Worm (Caenorhabditis elegans) whole organism, L4 larva: ENCODE results near the gene tomm-70.
A peak's percentile ranks its signal among the peaks of the same experiment; 100 is the strongest.

Experiments used
- F10B5.3 ChIP-seq: sonication (generic microtip); optimal IDR thresholded peaks from 2 replicates; lab custom pipeline; 2016; ENCODE audit warnings: mild to moderate bottlenecking, missing genetic modification characterization, missing compliant biosample characterization
- F44E2.7 ChIP-seq: fragments of 200-800 bp; sonication (Bioruptor generic); IDR thresholded peaks from 2 replicates; pipeline ENCODE4 v2.1.2; 2022; ENCODE audit warnings: missing genetic modification characterization, missing compliant biosample characterization
- F49E8.2 ChIP-seq: sonication (generic microtip); optimal IDR thresholded peaks from 2 replicates; lab custom pipeline; 2016; ENCODE audit warnings: missing compliant biosample characterization, mild to moderate bottlenecking, missing genetic modification characterization, borderline replicate concordance
- T26A8.4 ChIP-seq: fragments of 200-800 bp; sonication (Bioruptor generic); IDR thresholded peaks from 2 replicates; pipeline ENCODE4 v1.3.6; 2022; ENCODE audit warnings: missing genetic modification characterization, missing compliant biosample characterization
- Y48G9A.11 ChIP-seq: fragments of 200-800 bp; sonication (Bioruptor generic); IDR thresholded peaks from 2 replicates; pipeline ENCODE4 v1.3.6; 2022; ENCODE audit warnings: missing genetic modification reagents, missing genetic modification characterization, missing compliant biosample characterization
- Y5F2A.4 ChIP-seq: fragments of 200-800 bp; sonication (Bioruptor generic); optimal IDR thresholded peaks from 2 replicates; lab custom pipeline; 2018; ENCODE audit warnings: mild to moderate bottlenecking, missing genetic modification characterization, missing compliant biosample characterization
- Y75B8A.6 ChIP-seq: fragments of 200-800 bp; sonication (Bioruptor generic); IDR thresholded peaks from 2 replicates; pipeline ENCODE4 v1.3.6; 2022; ENCODE audit warnings: missing genetic modification reagents, missing genetic modification characterization, missing compliant biosample characterization
- aha-1 ChIP-seq: fragments of 150-350 bp; peaks from one replicate; lab custom pipeline; 2014; ENCODE audit warnings: missing biosample characterization, missing genetic modification characterization
- arid-1 ChIP-seq: fragments of 200-800 bp; sonication (Bioruptor generic); conservative IDR thresholded peaks from 2 replicates; pipeline ENCODE4 v1.3.6; 2022; ENCODE audit warnings: missing genetic modification reagents, missing genetic modification characterization, missing compliant biosample characterization
- attf-4 ChIP-seq: sonication (generic microtip); optimal IDR thresholded peaks from 3 replicates; lab custom pipeline; 2017; ENCODE audit warnings: missing biosample characterization, missing genetic modification characterization
- ceh-32 ChIP-seq: sonication (generic microtip); optimal IDR thresholded peaks from 2 replicates; lab custom pipeline; 2016; ENCODE audit warnings: mild to moderate bottlenecking, missing genetic modification characterization, missing compliant biosample characterization; ENCODE audit not compliant: poor library complexity
- ceh-82 ChIP-seq: sonication (generic microtip); optimal IDR thresholded peaks from 2 replicates; lab custom pipeline; 2017; ENCODE audit warnings: missing biosample characterization, missing genetic modification characterization
- ces-1 ChIP-seq: fragments of 150-350 bp; sonication (generic microtip); optimal IDR thresholded peaks from 4 replicates; lab custom pipeline; 2014; ENCODE audit warnings: missing biosample characterization, missing genetic modification reagents, missing genetic modification characterization
- daf-12 ChIP-seq: fragments of 150-350 bp; optimal IDR thresholded peaks from 2 replicates; lab custom pipeline; 2014; ENCODE audit warnings: missing biosample characterization, missing genetic modification reagents, missing genetic modification characterization
- daf-16 ChIP-seq, 3 experiments: sonication (generic microtip); optimal IDR thresholded peaks; 2 replicates each; lab custom pipeline; 2016 to 2017; ENCODE audit warnings: missing genetic modification characterization in 3 of 3, missing genetic modification reagents in 3 of 3, mild to moderate bottlenecking in 2 of 3, missing compliant biosample characterization in 2 of 3, missing biosample characterization in 1 of 3, moderate library complexity in 1 of 3
- daf-8 ChIP-seq: fragments of 200-800 bp; sonication (Bioruptor generic); IDR thresholded peaks from 2 replicates; pipeline ENCODE4 v1.3.6; 2022; ENCODE audit warnings: missing genetic modification characterization, missing compliant biosample characterization
- dmd-8 ChIP-seq: fragments of 200-800 bp; sonication (Bioruptor generic); IDR thresholded peaks from 2 replicates; pipeline ENCODE4 v1.3.6; 2022; ENCODE audit warnings: missing genetic modification characterization, missing compliant biosample characterization
- dpl-1 ChIP-seq: fragments of 150-350 bp; optimal IDR thresholded peaks from 2 replicates; lab custom pipeline; 2014; ENCODE audit warnings: missing biosample characterization, missing genetic modification reagents, missing genetic modification characterization
- dve-1 ChIP-seq: sonication (generic microtip); optimal IDR thresholded peaks from 2 replicates; lab custom pipeline; 2017; ENCODE audit warnings: antibody characterized with exemption, mild to moderate bottlenecking, missing genetic modification characterization, missing compliant biosample characterization; ENCODE audit not compliant: insufficient read depth
- egl-43 ChIP-seq: fragments of 200-800 bp; sonication (Bioruptor generic); IDR thresholded peaks from 2 replicates; pipeline ENCODE4 v1.3.6; 2022; ENCODE audit warnings: missing genetic modification reagents, missing genetic modification characterization, missing compliant biosample characterization
- fkh-10 ChIP-seq: fragments of 150-350 bp; optimal IDR thresholded peaks from 2 replicates; lab custom pipeline; 2014; ENCODE audit warnings: missing biosample characterization, missing genetic modification reagents, missing genetic modification characterization
- gei-8 ChIP-seq: fragments of 200-800 bp; sonication (Bioruptor generic); optimal IDR thresholded peaks from 2 replicates; lab custom pipeline; 2018; ENCODE audit warnings: mild to moderate bottlenecking, missing genetic modification characterization, missing compliant biosample characterization
- hlh-11 ChIP-seq: fragments of 200-800 bp; sonication (Bioruptor generic); optimal IDR thresholded peaks from 2 replicates; lab custom pipeline; 2018; ENCODE audit warnings: mild to moderate bottlenecking, missing genetic modification characterization, missing compliant biosample characterization
- hmg-1.1 ChIP-seq: fragments of 200-800 bp; sonication (Bioruptor generic); IDR thresholded peaks from 2 replicates; pipeline ENCODE4 v1.3.6; 2022; ENCODE audit warnings: missing genetic modification reagents, missing genetic modification characterization, missing compliant biosample characterization
- lin-15B ChIP-seq: fragments of 150-350 bp; sonication (generic microtip); optimal IDR thresholded peaks from 3 replicates; lab custom pipeline; 2014; ENCODE audit warnings: missing biosample characterization, missing genetic modification characterization
- lin-29 ChIP-seq: fragments of 200-800 bp; sonication (Bioruptor generic); IDR thresholded peaks from 2 replicates; pipeline ENCODE4 v1.3.6; 2022; ENCODE audit warnings: missing genetic modification reagents, missing genetic modification characterization, missing compliant biosample characterization
- lin-39 ChIP-seq: fragments of 150-350 bp; optimal IDR thresholded peaks from 2 replicates; lab custom pipeline; 2014; ENCODE audit warnings: missing biosample characterization, missing genetic modification reagents, missing genetic modification characterization
- madf-5 ChIP-seq, 2 experiments: fragments of 200-800 bp; sonication (Bioruptor generic); IDR thresholded peaks; 2 replicates each; pipeline ENCODE4 v1.3.6; 2022; ENCODE audit warnings: missing compliant biosample characterization in 2 of 2, missing genetic modification characterization in 2 of 2
- madf-9 ChIP-seq: fragments of 200-800 bp; sonication (Bioruptor generic); conservative IDR thresholded peaks from 2 replicates; pipeline ENCODE4 v1.3.6; 2022; ENCODE audit warnings: missing genetic modification reagents, missing genetic modification characterization, missing compliant biosample characterization
- mdl-1 ChIP-seq, 2 experiments: fragments of 150-350 bp in 1 of 2; sonication (generic microtip) in 1 of 2; optimal IDR thresholded peaks; 2 replicates each; lab custom pipeline; 2014 to 2017; ENCODE audit warnings: missing biosample characterization in 2 of 2, missing genetic modification characterization in 2 of 2
- mdt-29 ChIP-seq: fragments of 200-800 bp; sonication (Bioruptor generic); IDR thresholded peaks from 2 replicates; pipeline ENCODE4 v1.3.6; 2022; ENCODE audit warnings: missing genetic modification reagents, missing genetic modification characterization, missing compliant biosample characterization
- mep-1 ChIP-seq: fragments of 150-350 bp; sonication (generic microtip); optimal IDR thresholded peaks from 3 replicates; lab custom pipeline; 2014; ENCODE audit warnings: missing biosample characterization, missing genetic modification characterization
- mxl-3 ChIP-seq: fragments of 200-800 bp; sonication (Bioruptor generic); optimal IDR thresholded peaks from 2 replicates; lab custom pipeline; 2018; ENCODE audit warnings: mild to moderate bottlenecking, missing genetic modification characterization, missing compliant biosample characterization
- nhr-102 ChIP-seq: sonication (generic microtip); optimal IDR thresholded peaks from 2 replicates; lab custom pipeline; 2016; ENCODE audit warnings: mild to moderate bottlenecking, missing genetic modification characterization, moderate library complexity, missing compliant biosample characterization
- nhr-11 ChIP-seq: fragments of 150-350 bp; optimal IDR thresholded peaks from 2 replicates; lab custom pipeline; 2014; ENCODE audit warnings: missing biosample characterization, missing genetic modification characterization
- nhr-111 ChIP-seq: fragments of 200-800 bp; sonication (Bioruptor generic); optimal IDR thresholded peaks from 2 replicates; lab custom pipeline; 2018; ENCODE audit warnings: mild to moderate bottlenecking, missing genetic modification characterization, missing compliant biosample characterization
- nhr-237 ChIP-seq: sonication (generic microtip); optimal IDR thresholded peaks from 2 replicates; lab custom pipeline; 2017; ENCODE audit warnings: missing biosample characterization, missing genetic modification characterization
- nhr-42 ChIP-seq: fragments of 200-800 bp; sonication (Bioruptor generic); IDR thresholded peaks from 2 replicates; pipeline ENCODE4 v1.3.6; 2022; ENCODE audit warnings: missing genetic modification characterization, missing compliant biosample characterization
- nhr-77 ChIP-seq: fragments of 150-350 bp; optimal IDR thresholded peaks from 2 replicates; lab custom pipeline; 2014; ENCODE audit warnings: missing biosample characterization, missing genetic modification characterization
- pqm-1 ChIP-seq: sonication (generic microtip); optimal IDR thresholded peaks from 2 replicates; lab custom pipeline; 2017; ENCODE audit warnings: missing biosample characterization, missing genetic modification characterization
- rbr-2 ChIP-seq: sonication (generic microtip); optimal IDR thresholded peaks from 2 replicates; lab custom pipeline; 2016; ENCODE audit warnings: missing genotype, missing genetic modification characterization, missing compliant biosample characterization
- saeg-2 ChIP-seq: fragments of 200-800 bp; sonication (Bioruptor generic); IDR thresholded peaks from 2 replicates; pipeline ENCODE4 v1.3.6; 2022; ENCODE audit warnings: missing genetic modification reagents, missing genetic modification characterization, missing compliant biosample characterization
- sdz-12 ChIP-seq: fragments of 200-800 bp; sonication (Bioruptor generic); optimal IDR thresholded peaks from 2 replicates; lab custom pipeline; 2018; ENCODE audit warnings: mild to moderate bottlenecking, missing genetic modification characterization, missing compliant biosample characterization
- skn-1 ChIP-seq: fragments of 150-350 bp; optimal IDR thresholded peaks from 2 replicates; lab custom pipeline; 2014; ENCODE audit warnings: missing biosample characterization, missing genetic modification characterization
- tag-97 ChIP-seq: fragments of 200-800 bp; sonication (Bioruptor generic); IDR thresholded peaks from 2 replicates; pipeline ENCODE4 v1.3.6; 2022; ENCODE audit warnings: missing genetic modification characterization, missing compliant biosample characterization
- tra-1 ChIP-seq: fragments of 200-800 bp; sonication (Bioruptor generic); IDR thresholded peaks from 2 replicates; pipeline ENCODE4 v1.3.6; 2022; ENCODE audit warnings: missing genetic modification reagents, missing genetic modification characterization, missing compliant biosample characterization
- vab-7 ChIP-seq: fragments of 200-800 bp; sonication (Bioruptor generic); IDR thresholded peaks from 2 replicates; pipeline ENCODE4 v1.3.6; 2022; ENCODE audit warnings: missing genetic modification reagents, missing genetic modification characterization, missing compliant biosample characterization
- zfp-2 ChIP-seq: sonication (generic microtip); optimal IDR thresholded peaks from 2 replicates; lab custom pipeline; 2016; ENCODE audit warnings: mild to moderate bottlenecking, missing genetic modification characterization, missing compliant biosample characterization
- zfp-3 ChIP-seq: fragments of 200-800 bp; sonication (Bioruptor generic); conservative IDR thresholded peaks from 2 replicates; pipeline ENCODE4 v1.3.6; 2022; ENCODE audit warnings: missing genetic modification reagents, missing genetic modification characterization, missing compliant biosample characterization
- ztf-7 ChIP-seq: fragments of 150-350 bp; optimal IDR thresholded peaks from 2 replicates; lab custom pipeline; 2014; ENCODE audit warnings: missing biosample characterization, missing genetic modification characterization

The tomm-70 gene

ce11 chrIII:8797211-8797733, 42.7 kb upstream of the tomm-70 start (continued):
- TF ChIP-seq Y75B8A.6 (GFP tag; lab: Robert Waterston, UW), result no peak
- TF ChIP-seq madf-9 (GFP tag; lab: Robert Waterston, UW), result 0 out of 2 replicates have a peak, but pooled peaks have one; percentile 27
- TF ChIP-seq ces-1 (GFP tag; lab: Kevin White, UChicago), result no peak
- peak; percentile 23 for TF ChIP-seq F10B5.3
- TF ChIP-seq dve-1 (tag; lab: Kevin White, UChicago), result peak; percentile 97
- TF ChIP-seq lin-39 (tag; lab: Kevin White, UChicago), result no peak
- TF ChIP-seq tag-97, result no peak
- peak; percentile 92 for TF ChIP-seq mep-1 (tag; lab: Kevin White, UChicago)
- TF ChIP-seq pqm-1 (tag; lab: Kevin White, UChicago), result peak; percentile 94
- TF ChIP-seq daf-16 (GFP tag; optimal IDR thresholded peaks at IDR 0.05; lab: Kevin White, UChicago), result peak in 1 of 2 experiments; percentile 12
- peak; percentile 79 for TF ChIP-seq daf-16 (tag; optimal IDR thresholded peaks at IDR 0.05; lab: Kevin White, UChicago)
- peak; percentile 99 for TF ChIP-seq hlh-11 (tag; lab: Kevin White, UChicago)
- peak; percentile 73 for TF ChIP-seq T26A8.4 (GFP tag; lab: Robert Waterston, UW)
- TF ChIP-seq fkh-10 (GFP tag; lab: Kevin White, UChicago), result peak; percentile 86
- TF ChIP-seq mdt-29 (GFP tag; lab: Robert Waterston, UW), result no peak
- TF ChIP-seq gei-8 (GFP tag; lab: Kevin White, UChicago), result peak; percentile 72
- 0 out of 4 replicates have a peak, but pooled peaks have one; percentile 50 for TF ChIP-seq madf-5 (GFP tag; IDR thresholded peaks at IDR 0.05; lab: Robert Waterston, UW)
- peak; percentile 92 for TF ChIP-seq rbr-2 (tag; lab: Kevin White, UChicago)
- TF ChIP-seq daf-12, result no peak
- peak; percentile 78 for TF ChIP-seq nhr-102 (tag; lab: Kevin White, UChicago)
- 0 out of 2 replicates have a peak, but pooled peaks have one; percentile 24 for TF ChIP-seq arid-1
- peak; percentile 57 for TF ChIP-seq zfp-2 (tag; lab: Kevin White, UChicago)
- no peak for TF ChIP-seq nhr-237 (tag; lab: Kevin White, UChicago)
- TF ChIP-seq daf-8, result no peak
- TF ChIP-seq attf-4 (tag; lab: Kevin White, UChicago), result peak; percentile 19
- TF ChIP-seq mxl-3, result peak; percentile 93
- TF ChIP-seq nhr-77 (tag; lab: Kevin White, UChicago), result peak; percentile 93
- no peak for TF ChIP-seq sdz-12 (GFP tag; lab: Kevin White, UChicago)
- TF ChIP-seq Y5F2A.4, result no peak
- TF ChIP-seq lin-29 (GFP tag; lab: Robert Waterston, UW), result no peak; the same call in 1 of the 2 replicates
- no peak for TF ChIP-seq F44E2.7 (GFP tag; lab: Robert Waterston, UW)
- TF ChIP-seq egl-43 (GFP tag; lab: Robert Waterston, UW), result 0 out of 2 replicates have a peak, but pooled peaks have one; percentile 66
- TF ChIP-seq saeg-2 (GFP tag; lab: Robert Waterston, UW), result peak; percentile 46; the same call in 1 of the 2 replicates
- no peak for TF ChIP-seq ceh-82 (tag; lab: Kevin White, UChicago)
- peak; percentile 35 for TF ChIP-seq ztf-7
- no peak for TF ChIP-seq dmd-8 (GFP tag; lab: Robert Waterston, UW)
- TF ChIP-seq mdl-1 (tag; optimal IDR thresholded peaks at IDR 0.05; lab: Kevin White, UChicago), result peak; percentile 77 to 97
- no peak for TF ChIP-seq ceh-32 (tag; lab: Kevin White, UChicago)
- TF ChIP-seq skn-1 (tag; lab: Kevin White, UChicago), result no peak
- TF ChIP-seq zfp-3 (GFP tag; lab: Robert Waterston, UW), result 0 out of 2 replicates have a peak, but pooled peaks have one; percentile 21
- TF ChIP-seq F49E8.2 (tag; lab: Kevin White, UChicago), result no peak
- peak; percentile 80 for TF ChIP-seq hmg-1.1
- peak; percentile 80 for TF ChIP-seq nhr-11 (tag; lab: Kevin White, UChicago)
- no peak for TF ChIP-seq nhr-42 (GFP tag; lab: Robert Waterston, UW)
- TF ChIP-seq dpl-1 (GFP tag; lab: Kevin White, UChicago), result peak; percentile 58
- peak; percentile 74 for TF ChIP-seq aha-1 (tag; lab: Kevin White, UChicago)
- TF ChIP-seq Y48G9A.11 (GFP tag; lab: Robert Waterston, UW), result no peak
- no peak for TF ChIP-seq lin-15B (tag; lab: Kevin White, UChicago)
- no peak for TF ChIP-seq nhr-111 (GFP tag; lab: Kevin White, UChicago)
- TF ChIP-seq tra-1 (GFP tag; lab: Robert Waterston, UW), result peak; percentile 68
- TF ChIP-seq vab-7, result no peak
